Worm (Caenorhabditis elegans) whole organism, L2 larva: ENCODE measurements around the gene dpy-28.

Experiments
- C34F6.9 ChIP-seq: fragments of 150-350 bp; optimal IDR thresholded peaks from 2 replicates; lab custom pipeline; 2014; ENCODE audit warnings: missing biosample characterization, missing genetic modification characterization
- F13H6.1 ChIP-seq: sonication (generic microtip); optimal IDR thresholded peaks from 2 replicates; lab custom pipeline; 2016; ENCODE audit warnings: missing genetic modification characterization, missing compliant biosample characterization
- R02D3.7 ChIP-seq: fragments of 150-350 bp; optimal IDR thresholded peaks from 2 replicates; lab custom pipeline; 2014; ENCODE audit warnings: missing biosample characterization, missing genetic modification characterization
- Y55F3AM.14 ChIP-seq: fragments of 200-800 bp; sonication (Bioruptor generic); optimal IDR thresholded peaks from 2 replicates; lab custom pipeline; 2018; ENCODE audit warnings: mild to moderate bottlenecking, missing genetic modification characterization, missing compliant biosample characterization
- ZK546.5 ChIP-seq: sonication (generic microtip); optimal IDR thresholded peaks from 2 replicates; lab custom pipeline; 2017; ENCODE audit warnings: missing biosample characterization, missing genetic modification characterization
- alr-1 ChIP-seq: fragments of 150-350 bp; optimal IDR thresholded peaks from 2 replicates; lab custom pipeline; 2014; ENCODE audit warnings: missing biosample characterization, missing genetic modification characterization
- ama-1 ChIP-seq: fragments of 150-350 bp; optimal IDR thresholded peaks from 2 replicates; lab custom pipeline; 2018; ENCODE audit warnings: inconsistent platforms
- blmp-1 ChIP-seq: sonication (generic microtip); optimal IDR thresholded peaks from 2 replicates; lab custom pipeline; 2017; ENCODE audit warnings: missing genetic modification characterization, mild to moderate bottlenecking, missing compliant biosample characterization, antibody characterized with exemption, moderate library complexity; ENCODE audit not compliant: insufficient read depth
- ceh-16 ChIP-seq: fragments of 150-350 bp; optimal IDR thresholded peaks from 2 replicates; lab custom pipeline; 2014; ENCODE audit warnings: missing biosample characterization, missing genetic modification characterization
- ceh-82 ChIP-seq: fragments of 150-350 bp; optimal IDR thresholded peaks from 2 replicates; lab custom pipeline; 2014; ENCODE audit warnings: missing biosample characterization, missing genetic modification characterization
- crh-2 ChIP-seq: sonication (generic microtip); optimal IDR thresholded peaks from 2 replicates; lab custom pipeline; 2017; ENCODE audit warnings: missing biosample characterization, missing genetic modification characterization
- egl-27 ChIP-seq: sonication (generic microtip); optimal IDR thresholded peaks from 3 replicates; lab custom pipeline; 2017; ENCODE audit warnings: missing biosample characterization, missing genetic modification reagents, missing genetic modification characterization
- elt-1 ChIP-seq: fragments of 150-350 bp; optimal IDR thresholded peaks from 2 replicates; lab custom pipeline; 2014; ENCODE audit warnings: missing biosample characterization, missing genetic modification characterization
- elt-3 ChIP-seq: sonication (generic microtip); optimal IDR thresholded peaks from 2 replicates; lab custom pipeline; 2017; ENCODE audit warnings: missing biosample characterization, missing genetic modification characterization
- fos-1 ChIP-seq: fragments of 150-350 bp; optimal IDR thresholded peaks from 2 replicates; lab custom pipeline; 2014; ENCODE audit warnings: missing biosample characterization, missing genetic modification characterization
- gmeb-1 ChIP-seq: fragments of 150-350 bp; optimal IDR thresholded peaks from 2 replicates; lab custom pipeline; 2014; ENCODE audit warnings: missing biosample characterization, missing genetic modification characterization
- lin-11 ChIP-seq: fragments of 150-350 bp; sonication (generic microtip); optimal IDR thresholded peaks from 2 replicates; lab custom pipeline; 2014; ENCODE audit warnings: missing biosample characterization, missing genetic modification characterization, inconsistent platforms, mixed read lengths
- lin-13 ChIP-seq: fragments of 150-350 bp; optimal IDR thresholded peaks from 2 replicates; lab custom pipeline; 2014; ENCODE audit warnings: missing biosample characterization, missing genetic modification reagents, missing genetic modification characterization
- lin-39 ChIP-seq: fragments of 150-350 bp; optimal IDR thresholded peaks from 2 replicates; lab custom pipeline; 2014; ENCODE audit warnings: missing biosample characterization, missing genetic modification reagents, missing genetic modification characterization
- lsy-2 ChIP-seq, 2 experiments: fragments of 150-350 bp in 1 of 2; sonication (generic microtip) in 1 of 2; optimal IDR thresholded peaks; 2 replicates each; lab custom pipeline; 2014 to 2017; ENCODE audit warnings: missing biosample characterization in 2 of 2, missing genetic modification characterization in 2 of 2
- mab-5 ChIP-seq: fragments of 150-350 bp; optimal IDR thresholded peaks from 2 replicates; lab custom pipeline; 2014; ENCODE audit warnings: missing biosample characterization, missing genetic modification characterization
- mdl-1 ChIP-seq, 2 experiments: fragments of 150-350 bp in 1 of 2; sonication (generic microtip) in 1 of 2; optimal IDR thresholded peaks; 2 replicates each; lab custom pipeline; 2017; ENCODE audit warnings: missing biosample characterization in 2 of 2, missing genetic modification characterization in 2 of 2
- nhr-10 ChIP-seq: sonication (generic microtip); optimal IDR thresholded peaks from 2 replicates; lab custom pipeline; 2017; ENCODE audit warnings: missing biosample characterization, missing genetic modification characterization
- nhr-129 ChIP-seq: fragments of 150-350 bp; optimal IDR thresholded peaks from 2 replicates; lab custom pipeline; 2014; ENCODE audit warnings: missing biosample characterization, missing genetic modification characterization
- nhr-21 ChIP-seq: fragments of 150-350 bp; optimal IDR thresholded peaks from 2 replicates; lab custom pipeline; 2014; ENCODE audit warnings: missing biosample characterization, missing genetic modification characterization
- nhr-237 ChIP-seq: fragments of 150-350 bp; optimal IDR thresholded peaks from 2 replicates; lab custom pipeline; 2014; ENCODE audit warnings: missing biosample characterization, missing genetic modification characterization
- nhr-25 ChIP-seq: fragments of 150-350 bp; sonication (generic microtip); optimal IDR thresholded peaks from 3 replicates; lab custom pipeline; 2014; ENCODE audit warnings: missing biosample characterization, missing genetic modification characterization
- nhr-6 ChIP-seq: fragments of 150-350 bp; optimal IDR thresholded peaks from 2 replicates; lab custom pipeline; 2014; ENCODE audit warnings: missing biosample characterization, missing genetic modification characterization
- nhr-77 ChIP-seq: fragments of 150-350 bp; optimal IDR thresholded peaks from 2 replicates; lab custom pipeline; 2014; ENCODE audit warnings: missing biosample characterization, missing genetic modification characterization
- peb-1 ChIP-seq: fragments of 150-350 bp; optimal IDR thresholded peaks from 2 replicates; lab custom pipeline; 2014; ENCODE audit warnings: missing biosample characterization, missing genetic modification characterization
- sem-4 ChIP-seq: fragments of 150-350 bp; optimal IDR thresholded peaks from 2 replicates; lab custom pipeline; 2014; ENCODE audit warnings: missing biosample characterization, missing genetic modification reagents, missing genetic modification characterization
- skn-1 ChIP-seq: sonication (generic microtip); optimal IDR thresholded peaks from 2 replicates; lab custom pipeline; 2017; ENCODE audit warnings: missing biosample characterization, missing genetic modification characterization
- sma-3 ChIP-seq: sonication (generic microtip); optimal IDR thresholded peaks from 2 replicates; lab custom pipeline; 2016; ENCODE audit warnings: missing genetic modification reagents, missing genetic modification characterization, missing compliant biosample characterization
- sma-9 ChIP-seq, 2 experiments: fragments of 150-350 bp in 1 of 2; sonication (generic microtip) in 1 of 2; optimal IDR thresholded peaks; 2 replicates each; lab custom pipeline; 2014 to 2016; ENCODE audit warnings: missing genetic modification characterization in 2 of 2, mild to moderate bottlenecking in 1 of 2, missing biosample characterization in 1 of 2, missing compliant biosample characterization in 1 of 2, missing genetic modification reagents in 1 of 2, moderate library complexity in 1 of 2
- unc-39 ChIP-seq: fragments of 150-350 bp; optimal IDR thresholded peaks from 2 replicates; lab custom pipeline; 2014; ENCODE audit warnings: missing biosample characterization, missing genetic modification characterization
- unc-55 ChIP-seq: fragments of 150-350 bp; sonication (generic microtip); optimal IDR thresholded peaks from 3 replicates; lab custom pipeline; 2014; ENCODE audit warnings: missing biosample characterization, missing genetic modification reagents, missing genetic modification characterization
- unc-62 ChIP-seq: fragments of 150-350 bp; optimal IDR thresholded peaks from 2 replicates; lab custom pipeline; 2014; ENCODE audit warnings: missing biosample characterization, missing genetic modification reagents, missing genetic modification characterization
- zag-1 ChIP-seq: fragments of 150-350 bp; optimal IDR thresholded peaks from 2 replicates; lab custom pipeline; 2014; ENCODE audit warnings: missing biosample characterization, missing genetic modification characterization
- ztf-1 ChIP-seq: fragments of 200-800 bp; sonication (Bioruptor generic); conservative IDR thresholded peaks from 2 replicates; pipeline ENCODE4 v1.3.6; 2022; ENCODE audit warnings: missing genetic modification characterization, missing compliant biosample characterization
- ztf-11 ChIP-seq: sonication (generic microtip); optimal IDR thresholded peaks from 2 replicates; lab custom pipeline; 2017; ENCODE audit warnings: missing biosample characterization, missing genetic modification characterization
- ztf-4 ChIP-seq: fragments of 150-350 bp; optimal IDR thresholded peaks from 2 replicates; lab custom pipeline; 2014; ENCODE audit warnings: missing biosample characterization, missing genetic modification characterization

Gene dpy-28

ce11 chrIII:10742382-10742860 lies 20.5 kb upstream of the dpy-28 start, which contains the start of the genes tbb-1 and rib-2 (continued):
- peak; percentile 48 for TF ChIP-seq nhr-21 (tag; lab: Kevin White, UChicago)
- TF ChIP-seq alr-1 (tag; lab: Kevin White, UChicago): no peak
- no peak for TF ChIP-seq nhr-10 (tag; lab: Kevin White, UChicago)
- no peak for TF ChIP-seq elt-1 (tag; lab: Kevin White, UChicago)

- TF ChIP-seq ceh-82 (tag; lab: Kevin White, UChicago) (no peak), mdl-1 (tag; optimal IDR thresholded peaks at IDR 0.05; lab: Kevin White, UChicago) (no peak), R02D3.7 (tag; lab: Kevin White, UChicago) (no peak), elt-1 (tag; lab: Kevin White, UChicago) (no peak), lsy-2 (tag; optimal IDR thresholded peaks at IDR 0.05; lab: Kevin White, UChicago) (no peak), unc-55 (no peak), skn-1 (tag; lab: Kevin White, UChicago) (no peak), unc-62 (GFP tag; lab: Kevin White, UChicago) (no peak), nhr-25 (tag; lab: Kevin White, UChicago) (no peak), sma-9 (GFP tag; optimal IDR thresholded peaks at IDR 0.05; lab: Kevin White, UChicago) (no peak), sma-9 (tag; optimal IDR thresholded peaks at IDR 0.05; lab: Kevin White, UChicago) (no peak), zag-1 (no peak), nhr-77 (tag; lab: Kevin White, UChicago) (no peak), Y55F3AM.14 (GFP tag; lab: Kevin White, UChicago) (no peak), lin-13 (GFP tag; lab: Kevin White, UChicago) (no peak), ztf-11 (tag; lab: Kevin White, UChicago) (no peak), elt-3 (tag; lab: Kevin White, UChicago) (no peak), ZK546.5 (no peak), egl-27 (tag; lab: Kevin White, UChicago) (no peak)
Measured at ce11 chrIII:10746406-10746807, 16.5 kb upstream of the dpy-28 start.

- TF ChIP-seq lin-39 (tag; lab: Kevin White, UChicago) (no peak), mab-5 (tag; lab: Kevin White, UChicago) (peak; percentile 7), nhr-77 (tag; lab: Kevin White, UChicago) (no peak), sem-4 (peak; percentile 29), ztf-1 (GFP tag; lab: Robert Waterston, UW) (no peak), nhr-6 (tag; lab: Kevin White, UChicago) (no peak), C34F6.9 (tag; lab: Kevin White, UChicago) (peak; percentile 90), lsy-2 (tag; optimal IDR thresholded peaks at IDR 0.05; lab: Kevin White, UChicago) (peak; percentile 50 to 86), egl-27 (tag; lab: Kevin White, UChicago) (no peak), ztf-11 (tag; lab: Kevin White, UChicago) (no peak), sma-3 (GFP tag; lab: Kevin White, UChicago) (peak; percentile 10), ZK546.5 (no peak), skn-1 (tag; lab: Kevin White, UChicago) (no peak), nhr-21 (tag; lab: Kevin White, UChicago) (peak; percentile 48), crh-2 (tag; lab: Kevin White, UChicago) (peak; percentile 78), gmeb-1 (tag; lab: Kevin White, UChicago) (peak; percentile 67), blmp-1 (tag; lab: Kevin White, UChicago) (peak; percentile 35), elt-1 (tag; lab: Kevin White, UChicago) (no peak), ama-1 (lab: Kevin White, UChicago) (no peak), zag-1 (no peak), lin-11 (tag; lab: Kevin White, UChicago) (peak; percentile 44), nhr-10 (tag; lab: Kevin White, UChicago) (no peak), peb-1 (no peak), fos-1 (tag; lab: Kevin White, UChicago) (peak; percentile 58), nhr-237 (no peak), unc-39 (tag; lab: Kevin White, UChicago) (no peak), nhr-25 (tag; lab: Kevin White, UChicago) (peak; percentile 77), ceh-16 (tag; lab: Kevin White, UChicago) (peak; percentile 5), ztf-4 (tag; lab: Kevin White, UChicago) (no peak), nhr-129 (tag; lab: Kevin White, UChicago) (peak; percentile 79), lin-13 (GFP tag; lab: Kevin White, UChicago) (peak; percentile 75), unc-55 (peak; percentile 90), F13H6.1 (tag; lab: Kevin White, UChicago) (peak; percentile 43), mdl-1 (tag; optimal IDR thresholded peaks at IDR 0.05; lab: Kevin White, UChicago) (peak in 1 of 2 experiments; percentile 20), R02D3.7 (tag; lab: Kevin White, UChicago) (no peak), Y55F3AM.14 (GFP tag; lab: Kevin White, UChicago) (no peak), elt-3 (tag; lab: Kevin White, UChicago) (no peak)
- TF ChIP-seq, all 48 proteins: peak for 18
Measured at ce11 chrIII:10747620-10748479, 15.1 kb upstream of the dpy-28 start, which contains the start of the genes ran-1 and dkc-1. Gene ran-1, minus strand, starts transcription at chrIII:10747728. Gene dkc-1, plus strand, starts transcription at chrIII:10748429.
